Fruit fly (Drosophila melanogaster) whole organism, larva: ENCODE results near the gene pyx.

Experiments used
- noc ChIP-seq: fragments of 200-800 bp; sonication (Bioruptor generic); optimal IDR thresholded peaks from 3 replicates; lab custom pipeline; 2019; ENCODE audit warnings: missing biosample characterization, mild to moderate bottlenecking, missing genetic modification characterization, moderate library complexity

Gene pyx

DNA sequence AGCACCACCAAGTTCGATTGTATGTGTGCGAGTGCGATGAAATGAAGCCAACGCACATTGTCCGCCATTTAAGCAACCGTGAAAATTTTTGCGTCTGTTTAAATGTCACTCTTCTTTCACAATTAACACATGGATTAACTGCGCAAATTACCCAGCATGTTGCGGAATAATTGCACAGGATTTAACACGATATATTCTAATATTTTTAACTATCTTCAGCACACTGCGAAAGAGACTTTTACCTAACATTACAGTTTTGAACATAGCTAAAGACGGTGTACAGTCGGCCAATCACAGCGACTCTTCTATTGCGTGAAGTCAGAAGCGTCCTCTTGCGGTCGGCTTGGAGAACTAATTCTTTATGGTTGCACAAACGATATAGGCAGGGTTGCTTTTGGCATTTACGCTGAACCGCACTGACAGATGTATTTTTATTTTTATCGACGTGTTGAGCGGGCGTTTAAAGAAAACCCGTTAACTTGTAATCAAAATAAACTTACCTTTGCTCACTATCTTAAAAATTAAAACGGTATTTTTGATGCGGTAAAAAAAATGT is 23.9 kb upstream of the pyx start:
- no peak for TF ChIP-seq noc (tag; lab: Kevin White, UChicago)

DNA sequence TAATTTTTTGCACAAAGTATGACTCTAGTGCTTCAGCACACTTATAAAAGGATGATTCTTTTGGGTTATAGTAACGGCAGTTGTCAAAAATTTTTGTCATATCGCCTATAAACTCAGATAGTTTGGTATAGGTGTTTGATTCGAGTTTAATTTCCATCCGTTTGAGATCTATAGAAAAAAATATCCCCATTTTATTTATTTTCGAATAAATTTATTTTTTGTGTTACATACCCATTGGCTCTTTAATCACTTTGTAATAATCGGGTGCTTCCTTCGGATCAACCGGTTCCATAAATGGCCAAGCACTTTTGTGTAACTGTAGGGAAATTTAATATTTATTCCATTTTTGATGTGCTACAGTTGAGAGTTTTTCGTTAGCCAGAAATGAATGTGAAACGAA is 11.5 kb upstream of the pyx start:
- no peak for TF ChIP-seq noc (tag; lab: Kevin White, UChicago)

DNA sequence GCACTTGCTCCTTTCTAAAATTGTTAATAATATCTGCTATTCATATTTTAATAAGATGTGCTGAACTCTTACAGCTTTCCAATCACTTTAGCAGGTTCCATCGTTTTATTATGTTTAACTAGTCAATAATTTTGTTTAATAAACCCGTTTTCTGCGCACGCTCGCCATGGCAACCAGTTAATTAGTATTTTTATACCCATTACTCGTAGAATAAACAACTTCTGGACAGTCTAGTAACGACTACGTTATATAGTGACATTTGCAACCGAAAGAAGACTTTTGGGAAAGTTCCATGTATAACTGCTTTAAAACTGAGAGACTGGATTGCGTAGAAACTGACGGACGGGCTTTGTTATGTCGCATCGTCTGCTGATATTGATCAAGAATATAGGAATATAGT is 10.4 kb upstream of the pyx start, which contains the start of gene CG34453:
Gene CG34453 (minus strand): TSS at position 101 of the 400 bp plus-strand sequence.
- no peak for TF ChIP-seq noc (tag; lab: Kevin White, UChicago)

DNA sequence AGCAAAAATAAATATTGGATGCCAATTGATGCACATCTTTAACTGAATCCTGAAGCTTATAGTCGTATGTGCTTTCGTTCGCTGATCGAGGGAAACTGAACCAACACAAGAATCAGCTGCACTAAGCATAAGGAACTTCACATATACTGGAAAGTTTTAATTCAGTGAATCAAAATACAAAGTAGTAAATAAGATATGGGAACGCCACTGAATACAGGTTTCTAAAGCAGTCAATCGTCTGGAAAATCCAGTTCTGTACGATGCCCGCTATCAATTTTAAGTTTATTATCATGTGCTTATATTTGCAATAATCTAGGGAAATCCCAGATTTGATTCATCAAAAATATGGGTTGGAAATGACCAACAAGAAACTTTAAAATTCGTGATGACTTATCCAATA is 9.4 kb upstream of the pyx start, which contains the start of gene CG34454:
Gene CG34454 (minus strand): TSS at position 84 of the 400 bp plus-strand sequence.
- TF ChIP-seq noc (tag; lab: Kevin White, UChicago): no peak

DNA sequence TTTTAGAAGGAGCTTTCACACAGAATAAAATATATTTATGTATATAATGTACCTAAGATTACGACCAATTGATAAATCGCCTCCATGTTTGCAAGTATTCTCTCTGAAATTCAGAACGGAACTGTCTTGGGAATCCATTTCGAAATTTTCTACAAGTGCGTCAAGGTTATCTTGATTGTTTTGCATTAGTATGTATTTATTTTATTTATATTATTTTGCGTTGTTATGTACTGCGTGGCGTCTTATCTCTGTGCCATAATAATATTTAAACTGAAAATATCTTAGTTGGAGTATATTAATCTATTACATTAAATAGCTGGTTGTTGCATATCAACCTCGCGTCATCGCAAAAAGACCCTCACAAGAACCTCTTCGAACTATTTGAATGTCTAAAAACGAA is 8.6 kb upstream of the pyx start, which contains the start of gene CG42846:
Gene CG42846 (minus strand): TSS at position 101 of the 400 bp plus-strand sequence.
- no peak for TF ChIP-seq noc (tag; lab: Kevin White, UChicago)

DNA sequence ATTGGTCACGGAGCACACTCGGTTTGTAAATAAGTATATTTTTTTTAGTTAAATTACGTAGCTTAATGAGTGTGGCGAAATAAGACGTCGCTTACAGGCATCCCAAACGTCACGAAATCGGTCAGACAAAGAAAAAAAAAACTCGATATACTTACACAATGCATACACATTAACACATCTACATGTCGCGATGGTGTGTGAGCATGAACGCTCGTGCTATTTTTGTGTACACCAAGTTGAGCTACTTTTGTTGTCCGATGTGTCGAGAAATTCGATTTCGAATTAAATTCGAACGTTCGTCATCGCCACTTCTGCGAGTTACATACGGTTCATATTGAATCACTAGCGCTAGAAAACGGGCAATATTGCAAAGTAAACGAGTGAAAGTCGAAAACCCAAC is 2.3 kb upstream of the pyx start:
- no peak for TF ChIP-seq noc (tag; lab: Kevin White, UChicago)

DNA sequence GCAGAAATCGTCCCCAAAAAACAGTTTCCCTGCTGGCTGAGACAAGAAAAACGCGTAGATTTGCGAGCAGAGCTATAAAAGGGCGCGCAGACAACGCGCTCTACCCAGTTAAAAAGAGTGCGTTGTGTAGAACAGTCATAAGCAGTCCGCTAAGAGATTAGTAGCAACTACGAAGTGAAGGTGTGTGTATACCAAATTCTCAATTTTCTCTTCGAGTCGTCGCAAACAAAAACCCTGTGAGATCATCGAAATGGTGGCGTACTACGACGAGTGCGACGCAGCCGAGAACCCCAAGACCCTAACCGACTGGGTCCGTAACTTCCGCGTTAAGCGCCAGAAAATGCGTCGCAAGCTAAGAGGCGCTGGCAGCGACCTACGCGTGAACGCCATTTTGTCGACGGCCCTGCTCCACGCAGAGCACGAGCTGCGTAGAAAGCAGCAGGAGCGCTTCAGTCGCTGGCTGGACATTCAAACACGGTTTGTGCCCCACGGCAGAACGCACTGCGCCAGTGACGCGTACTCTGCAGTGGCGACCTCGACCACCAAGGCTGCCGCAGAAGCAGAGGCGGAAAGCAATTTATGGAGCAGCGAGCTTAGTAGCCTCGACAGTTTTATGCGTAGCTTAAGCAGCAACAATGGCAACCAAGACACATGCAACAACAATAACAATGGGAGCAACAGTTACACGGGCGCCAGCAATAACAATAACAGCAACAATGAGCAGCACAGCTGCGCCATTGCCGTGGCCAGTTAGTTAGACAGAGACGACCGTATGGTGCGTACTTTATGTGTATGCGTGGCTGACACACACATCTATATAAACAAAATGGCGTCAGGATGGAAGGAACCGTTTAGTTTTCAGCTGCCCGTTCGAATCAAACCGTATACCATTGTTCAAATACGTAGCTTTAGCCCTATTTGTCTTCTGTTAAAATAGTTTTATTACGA is 1.4 kb upstream of the pyx start:
- TF ChIP-seq noc (tag; lab: Kevin White, UChicago): no peak

DNA sequence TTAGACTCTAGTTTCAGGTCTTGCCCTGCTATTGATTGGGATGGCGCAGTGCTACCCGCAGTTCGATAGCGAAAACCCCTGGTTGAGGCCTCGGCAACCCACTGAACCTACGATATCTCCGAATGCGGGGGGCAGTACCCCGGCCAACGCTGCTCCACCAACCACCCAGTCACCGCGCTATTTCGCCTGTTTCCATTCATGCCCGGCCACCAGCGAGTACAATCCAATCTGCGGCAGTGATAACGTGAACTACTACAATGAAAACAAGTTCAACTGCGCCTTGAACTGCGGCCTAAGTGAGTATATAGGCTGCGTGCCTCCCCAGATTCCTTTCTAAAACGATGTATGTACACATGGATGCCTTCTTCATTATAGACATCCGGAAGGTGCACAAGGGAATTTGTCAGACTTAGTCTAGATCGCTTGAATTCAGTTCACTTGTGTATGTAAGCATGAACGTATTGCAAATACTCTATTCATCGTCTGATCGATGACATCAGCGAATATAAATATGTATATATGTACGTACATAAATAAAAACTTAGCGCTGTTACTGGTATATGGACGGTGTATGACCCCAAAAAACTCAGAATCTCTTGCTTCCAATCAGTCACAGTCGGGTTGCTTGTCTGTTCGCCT is 5.3 kb downstream of the pyx start, which contains the start of gene CG13877:
Gene CG13877 (plus strand): TSS at position 589 of the 639 bp plus-strand sequence.
- TF ChIP-seq noc (tag; lab: Kevin White, UChicago): no peak

DNA sequence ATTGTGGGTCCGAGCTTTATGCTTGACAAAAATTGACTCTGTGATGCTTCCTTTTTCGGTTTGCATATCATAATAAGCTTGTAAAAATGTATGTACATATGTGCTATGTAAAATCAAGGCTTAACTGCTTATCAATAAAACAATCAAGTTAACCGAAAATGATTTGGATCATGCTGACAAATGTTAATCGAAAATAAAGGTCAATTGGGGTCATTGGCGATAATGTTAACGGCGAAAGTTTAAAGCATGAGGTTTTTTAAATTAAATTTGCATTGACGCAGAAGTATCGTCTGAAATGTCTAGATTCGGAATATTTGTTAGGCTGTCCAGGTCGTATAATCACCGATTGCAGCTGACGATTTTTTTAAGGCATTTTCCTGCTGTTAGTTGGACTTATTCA is 6.5 kb downstream of the pyx start, which contains the start of gene Kaz1-ORFB:
Gene Kaz1-ORFB (plus strand): TSS at position 301 of the 400 bp plus-strand sequence.
- TF ChIP-seq noc (tag; lab: Kevin White, UChicago): no peak

DNA sequence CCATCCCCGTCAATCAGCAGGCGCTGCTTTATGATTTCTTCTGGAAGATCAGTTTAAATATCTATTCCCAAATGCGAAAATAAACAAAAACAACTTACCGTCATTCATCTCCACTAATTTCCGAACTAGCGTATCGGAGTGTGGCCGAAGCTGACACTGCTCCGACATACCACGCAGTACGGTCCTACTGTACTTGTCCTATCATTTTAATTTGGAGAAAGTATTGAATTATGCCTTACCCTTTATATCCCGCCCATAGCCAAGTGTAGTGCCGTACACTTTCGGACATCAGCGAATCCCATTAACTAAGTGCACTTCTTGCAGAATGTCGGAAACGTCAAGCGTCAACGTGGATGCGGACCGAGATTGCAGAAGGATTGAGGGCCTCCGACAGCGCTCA is 10.3 kb downstream of the pyx start, which contains the start of the genes thoc7 and Dis3l2:
Gene thoc7 (minus strand): TSS at position 168 of the 400 bp plus-strand sequence.
Gene Dis3l2 (plus strand): TSS at position 190 of the 400 bp plus-strand sequence.
- TF ChIP-seq noc (tag; lab: Kevin White, UChicago): no peak

DNA sequence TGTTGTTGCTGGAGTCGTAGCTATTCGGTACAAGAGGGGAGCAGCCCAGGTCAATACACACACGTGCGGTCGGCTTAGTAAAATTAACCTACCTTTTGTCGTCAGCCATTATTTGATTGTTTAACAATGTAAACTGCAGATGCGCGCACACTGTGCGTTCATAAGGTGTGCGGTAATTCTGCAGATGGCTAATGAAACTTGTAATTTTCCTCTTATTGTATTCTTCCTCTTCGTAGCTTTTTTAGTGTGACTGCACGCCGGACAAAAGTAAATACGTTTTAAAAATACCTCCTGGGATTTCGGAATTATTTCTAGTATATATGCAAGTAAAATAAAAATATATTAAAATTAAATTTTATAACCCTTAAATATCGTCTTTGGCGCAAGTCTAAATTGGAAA is 11.7 kb downstream of the pyx start, which contains the start of gene Prp4k:
Gene Prp4k (minus strand): TSS at position 258 of the 400 bp plus-strand sequence.
- no peak for TF ChIP-seq noc (tag; lab: Kevin White, UChicago)

DNA sequence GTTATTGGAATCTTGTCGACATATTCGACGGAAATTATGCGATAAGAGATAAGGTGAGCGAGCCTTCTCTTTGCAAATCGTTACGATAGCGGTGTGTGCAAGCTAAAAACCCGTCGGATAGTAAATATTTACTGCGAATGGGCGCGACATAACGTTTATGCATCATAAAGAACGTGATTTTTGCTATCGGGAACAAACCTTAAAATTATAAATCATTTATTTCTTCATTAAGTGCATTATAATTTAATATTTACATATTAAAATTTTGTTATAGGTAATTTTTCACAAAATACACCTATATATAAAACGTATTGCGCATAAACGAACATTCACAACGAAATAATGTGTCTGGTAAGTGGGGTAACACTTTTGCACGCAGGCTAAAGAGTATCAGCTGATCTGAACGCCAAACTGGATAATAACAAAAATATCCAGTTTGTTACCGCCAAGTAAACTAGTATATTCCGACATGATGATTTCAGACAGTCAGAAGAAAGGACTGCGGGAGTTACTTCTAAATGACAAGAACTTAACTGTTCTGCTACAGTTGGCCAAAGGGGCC is 17.1 kb downstream of the pyx start, which contains the start of the genes Gk1 and CG13876:
Gene Gk1 (minus strand): TSS at position 122 of the 562 bp plus-strand sequence.
Gene CG13876 (plus strand): TSS at position 412 of the 562 bp plus-strand sequence.
- peak; percentile 98 for TF ChIP-seq noc (tag; lab: Kevin White, UChicago)

DNA sequence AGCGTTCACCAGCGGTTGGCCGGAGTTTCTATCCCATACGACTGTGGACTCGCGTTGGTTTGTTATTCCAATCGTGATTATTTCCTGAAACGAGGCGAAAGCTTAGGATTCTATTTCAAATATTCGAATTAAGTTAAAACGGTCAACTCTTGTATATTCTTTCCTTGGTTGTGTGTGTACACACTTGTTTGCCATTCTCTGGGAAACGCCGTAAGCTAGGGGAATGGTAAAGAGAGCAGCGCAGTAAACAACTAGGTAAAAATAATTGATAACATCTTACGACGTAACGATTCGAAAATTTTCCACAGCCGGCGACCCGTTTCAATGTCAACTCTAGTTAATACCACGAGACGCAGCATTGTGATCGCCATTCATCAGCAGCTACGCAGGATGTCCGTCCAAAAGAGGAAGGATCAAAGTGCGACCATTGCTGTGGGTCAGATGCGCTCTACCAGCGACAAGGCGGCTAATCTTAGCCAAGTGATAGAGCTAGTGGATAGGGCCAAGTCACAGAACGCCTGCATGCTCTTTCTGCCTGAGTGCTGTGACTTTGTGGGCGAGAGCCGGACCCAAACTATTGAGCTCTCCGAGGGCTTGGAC is 19.2 kb downstream of the pyx start, which contains the start of gene NitFhit:
Gene NitFhit (plus strand): TSS at position 195 of the 600 bp plus-strand sequence.
- peak; percentile 16 for TF ChIP-seq noc (tag; lab: Kevin White, UChicago)
